Worm (Caenorhabditis elegans) whole organism, L1 larva: ENCODE results near the gene H12I13.1.

Experiments
- ama-1 ChIP-seq: fragments of 150-350 bp; optimal IDR thresholded peaks from 2 replicates; lab custom pipeline; 2014
- efl-1 ChIP-seq, 4 experiments: fragments of 150-350 bp; optimal IDR thresholded peaks in 3 of 4; peaks in 1 of 4; 1 replicate in 1 of 4; 2 replicates in 3 of 4; lab custom pipeline; 2014; ENCODE audit warnings: missing biosample characterization in 2 of 4, missing genetic modification characterization in 2 of 4, missing genetic modification reagents in 2 of 4
- lin-15B ChIP-seq: fragments of 150-350 bp; sonication (generic microtip); optimal IDR thresholded peaks from 3 replicates; lab custom pipeline; 2014; ENCODE audit warnings: missing biosample characterization, missing genetic modification characterization
- nhr-84 ChIP-seq: sonication (generic microtip); optimal IDR thresholded peaks from 2 replicates; lab custom pipeline; 2017; ENCODE audit warnings: missing biosample characterization, missing genetic modification characterization

ce11 chrII:6055927-6056326 is 11.0 kb downstream of the H12I13.1 start, which contains the start of gene R12C12.7:
- TF ChIP-seq efl-1 (optimal IDR thresholded peaks at IDR 0.05; lab: Kevin White, UChicago): peak; percentile 41 to 53
- peak; percentile 17 to 88 for TF ChIP-seq efl-1 (GFP tag; optimal IDR thresholded peaks at IDR 0.05 in 1 of 2; lab: Kevin White, UChicago)
- no peak for TF ChIP-seq nhr-84 (tag; lab: Kevin White, UChicago)
- no peak for TF ChIP-seq lin-15B
- TF ChIP-seq ama-1: no peak
